Worm (Caenorhabditis elegans): ENCODE data around the gene clec-29.

- no peak for TF ChIP-seq egl-27 (tag; optimal IDR thresholded peaks at IDR 0.05)
- TF ChIP-seq elt-1 (tag; optimal IDR thresholded peaks at IDR 0.05): no peak
- TF ChIP-seq ama-1 (optimal IDR thresholded peaks at IDR 0.05): no peak
- TF ChIP-seq unc-62 (GFP tag; optimal IDR thresholded peaks at IDR 0.05): no peak
- no peak for TF ChIP-seq zag-1 (tag; optimal IDR thresholded peaks at IDR 0.05)
These were observed 20.9 kb upstream of the clec-29 start for ce11 chrV:16759937-16760336.

Data from whole organism, L3 larva.